Worm (Caenorhabditis elegans): ENCODE results near the gene T17A3.12.

Gene T17A3.12

ce11 chrIII:159665-160064, 14.7 kb upstream of the T17A3.12 start:
- TF ChIP-seq nhr-237 (tag; optimal IDR thresholded peaks at IDR 0.05), result no peak
- TF ChIP-seq ceh-39 (tag; optimal IDR thresholded peaks at IDR 0.05), result no peak
- TF ChIP-seq ham-2 (GFP tag; optimal IDR thresholded peaks at IDR 0.05), result peak; percentile 4
- no peak for TF ChIP-seq ceh-43 (GFP tag; optimal IDR thresholded peaks at IDR 0.05)

- TF ChIP-seq nhr-237 (tag; optimal IDR thresholded peaks at IDR 0.05) (no peak), unc-39 (tag; optimal IDR thresholded peaks at IDR 0.05) (no peak), elt-3 (tag; optimal IDR thresholded peaks at IDR 0.05) (no peak), snpc-4 (tag; optimal IDR thresholded peaks at IDR 0.05) (no peak), lsy-2 (tag; optimal IDR thresholded peaks at IDR 0.05) (no peak), blmp-1 (tag; optimal IDR thresholded peaks at IDR 0.05) (no peak), ham-2 (GFP tag; optimal IDR thresholded peaks at IDR 0.05) (no peak), nhr-2 (tag; optimal IDR thresholded peaks at IDR 0.05) (no peak), ztf-11 (tag; optimal IDR thresholded peaks at IDR 0.05) (no peak), sptf-1 (tag; optimal IDR thresholded peaks at IDR 0.05) (no peak), hlh-1 (tag; optimal IDR thresholded peaks at IDR 0.05) (no peak), flh-1 (GFP tag; optimal IDR thresholded peaks at IDR 0.05) (no peak), lin-32 (GFP tag; optimal IDR thresholded peaks at IDR 0.05) (no peak), nhr-76 (tag; optimal IDR thresholded peaks at IDR 0.05) (no peak), unc-120 (tag; optimal IDR thresholded peaks at IDR 0.05; ENCODE audit: poor library complexity, severe bottlenecking) (no peak), nhr-28 (tag; optimal IDR thresholded peaks at IDR 0.05) (no peak)
Observed at ce11 chrIII:159149-159548, 14.2 kb upstream of the T17A3.12 start.

ce11 chrIII:157980-158379, 13.0 kb upstream of the T17A3.12 start:
- TF ChIP-seq M03D4.4 (tag; optimal IDR thresholded peaks at IDR 0.05) (no peak), cnd-1 (tag; optimal IDR thresholded peaks at IDR 0.05) (no peak), mab-5 (tag; optimal IDR thresholded peaks at IDR 0.05) (no peak), lin-13 (tag; optimal IDR thresholded peaks at IDR 0.05) (no peak), pha-4 (tag; optimal IDR thresholded peaks at IDR 0.05) (no peak), nhr-12 (tag; optimal IDR thresholded peaks at IDR 0.05) (no peak)

- TF ChIP-seq drap-1 (GFP tag; optimal IDR thresholded peaks at IDR 0.05), result no peak
- no peak for TF ChIP-seq mep-1 (tag; optimal IDR thresholded peaks at IDR 0.05)
- TF ChIP-seq ceh-39 (tag; optimal IDR thresholded peaks at IDR 0.05), result no peak
- TF ChIP-seq bed-3 (GFP tag; optimal IDR thresholded peaks at IDR 0.05), result no peak
- TF ChIP-seq unc-39 (tag; optimal IDR thresholded peaks at IDR 0.05), result no peak
- no peak for TF ChIP-seq nhr-76 (tag; optimal IDR thresholded peaks at IDR 0.05)
- TF ChIP-seq tbx-8 (GFP tag; optimal IDR thresholded peaks at IDR 0.05), result no peak
Observed at ce11 chrIII:156645-157044, 11.7 kb upstream of the T17A3.12 start, which contains the start of the genes zig-13 and ver-1. zig-13 (minus strand) TSS chrIII:156745. ver-1 (plus strand) TSS chrIII:156824.

- peak; percentile 70 for TF ChIP-seq elt-3 (tag; optimal IDR thresholded peaks at IDR 0.05)
- TF ChIP-seq nhr-28 (tag; optimal IDR thresholded peaks at IDR 0.05), result no peak
- TF ChIP-seq elt-1 (tag; optimal IDR thresholded peaks at IDR 0.05; ENCODE audit: borderline replicate concordance, insufficient read depth), result no peak
Observed at ce11 chrIII:154168-154567, 9.2 kb upstream of the T17A3.12 start.

ce11 chrIII:151084-151483, 6.1 kb upstream of the T17A3.12 start:
- TF ChIP-seq ceh-83 (GFP tag; optimal IDR thresholded peaks at IDR 0.05), result no peak
- no peak for TF ChIP-seq bed-3 (GFP tag; optimal IDR thresholded peaks at IDR 0.05)
- no peak for TF ChIP-seq snpc-4 (tag; optimal IDR thresholded peaks at IDR 0.05)
- TF ChIP-seq M03D4.4 (tag; optimal IDR thresholded peaks at IDR 0.05), result no peak
- no peak for TF ChIP-seq unc-62 (GFP tag; optimal IDR thresholded peaks at IDR 0.05)
- TF ChIP-seq unc-39 (tag; optimal IDR thresholded peaks at IDR 0.05), result no peak
- no peak for TF ChIP-seq pha-4 (tag; optimal IDR thresholded peaks at IDR 0.05)
- no peak for TF ChIP-seq ham-2 (GFP tag; optimal IDR thresholded peaks at IDR 0.05)
- no peak for TF ChIP-seq lin-32 (GFP tag; optimal IDR thresholded peaks at IDR 0.05)
- TF ChIP-seq drap-1 (GFP tag; optimal IDR thresholded peaks at IDR 0.05), result no peak
- TF ChIP-seq nhr-76 (tag; optimal IDR thresholded peaks at IDR 0.05), result no peak
- no peak for TF ChIP-seq tbx-8 (GFP tag; optimal IDR thresholded peaks at IDR 0.05)
- TF ChIP-seq unc-120 (tag; optimal IDR thresholded peaks at IDR 0.05; ENCODE audit: poor library complexity, severe bottlenecking), result no peak
- no peak for TF ChIP-seq nhr-2 (tag; optimal IDR thresholded peaks at IDR 0.05)
